Worm (Caenorhabditis elegans): ENCODE results near the gene F53F4.4.

DNA sequence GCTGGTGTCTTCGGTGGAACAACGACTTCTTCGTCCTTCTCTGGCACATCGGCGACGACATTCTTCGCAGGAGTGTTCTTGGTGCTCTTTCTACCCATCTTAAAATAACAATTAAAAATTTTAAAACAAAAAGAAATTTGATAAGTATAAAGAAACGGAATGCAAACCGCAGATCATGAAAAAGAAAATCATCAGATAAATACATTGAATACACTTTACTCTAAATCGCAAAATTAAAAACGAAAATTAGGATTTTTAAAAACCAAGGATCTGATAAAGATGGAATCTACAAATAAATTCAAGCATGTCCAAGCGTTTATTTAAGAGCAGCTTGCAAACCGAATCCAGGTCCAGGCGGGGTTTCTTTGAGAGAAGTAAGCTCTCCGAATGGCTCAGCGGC is 31.2 kb downstream of the F53F4.4 start, which contains the start of gene F53F4.11:
- TF ChIP-seq skn-1 (tag; optimal IDR thresholded peaks at IDR 0.05): no peak
- TF ChIP-seq ceh-90 (tag; optimal IDR thresholded peaks at IDR 0.05): no peak
- no peak for TF ChIP-seq efl-1 (optimal IDR thresholded peaks at IDR 0.05)
- no peak for TF ChIP-seq efl-1 (GFP tag; optimal IDR thresholded peaks at IDR 0.05 in 1 of 2)
- no peak for TF ChIP-seq mab-9 (GFP tag; IDR thresholded peaks at IDR 0.05)
- TF ChIP-seq nhr-237 (tag; optimal IDR thresholded peaks at IDR 0.05): no peak
- TF ChIP-seq aly-2 (tag; optimal IDR thresholded peaks at IDR 0.05): no peak
- TF ChIP-seq nhr-11 (tag; optimal IDR thresholded peaks at IDR 0.05): no peak
- TF ChIP-seq pax-3 (tag; optimal IDR thresholded peaks at IDR 0.05): no peak
- no peak for TF ChIP-seq elt-3 (tag; optimal IDR thresholded peaks at IDR 0.05)
- no peak for TF ChIP-seq grh-1 (GFP tag; IDR thresholded peaks at IDR 0.05)
- TF ChIP-seq tbx-2 (tag; optimal IDR thresholded peaks at IDR 0.05): no peak
- TF ChIP-seq ztf-11 (tag; optimal IDR thresholded peaks at IDR 0.05): no peak
- TF ChIP-seq nhr-20 (tag; optimal IDR thresholded peaks at IDR 0.05): no peak
- TF ChIP-seq aha-1 (tag; optimal IDR thresholded peaks at IDR 0.05): no peak
